2 fruit fly cellular contexts compared by ENCODE assay signal in genomic region chr3L:12296073-12296527, dm6.
TF ChIP-seq lines count a peak whose summit lies in the region.

CG4328 (minus strand) TSS chr3L:12296123.

- no peak for TF ChIP-seq CTCF in whole organism, embryonic (GFP tag; optimal IDR thresholded peaks at IDR 0.05; lab: Kevin White, UChicago)

TF ChIP-seq in whole organism, adult, 20 proteins besides CTCF, POLR2A, EP300 and RAD21:
- TF ChIP-seq cnc (optimal IDR thresholded peaks at IDR 0.05; lab: Kevin White, UChicago) (no peak), pad (GFP tag; optimal IDR thresholded peaks at IDR 0.05; lab: Kevin White, UChicago) (peak; percentile 60), Clk (GFP tag; optimal IDR thresholded peaks at IDR 0.05; lab: Kevin White, UChicago) (no peak)
TF ChIP-seq in whole organism, adult: peak in this region for 1.

TF ChIP-seq in whole organism, embryonic, 481 proteins besides CTCF, POLR2A, EP300 and RAD21:
- TF ChIP-seq caup (GFP tag; optimal IDR thresholded peaks at IDR 0.05; lab: Kevin White, UChicago; ENCODE audit: severe bottlenecking), result no peak
- no peak for TF ChIP-seq gcm (GFP tag; optimal IDR thresholded peaks at IDR 0.05; lab: Kevin White, UChicago)
- no peak for TF ChIP-seq slp2 (GFP tag; optimal IDR thresholded peaks at IDR 0.05; lab: Kevin White, UChicago)
- peak; percentile 7 for TF ChIP-seq abd-A (tag; optimal IDR thresholded peaks at IDR 0.05; lab: Kevin White, UChicago)
- TF ChIP-seq ewg (GFP tag; optimal IDR thresholded peaks at IDR 0.05; lab: Kevin White, UChicago), result peak; percentile 66
- TF ChIP-seq Trl (optimal IDR thresholded peaks at IDR 0.05; lab: Kevin White, UChicago), result peak in 1 of 2 experiments; percentile 11
- no peak for TF ChIP-seq Trl (GFP tag; optimal IDR thresholded peaks at IDR 0.05; lab: Kevin White, UChicago)
- TF ChIP-seq Nf-YB (GFP tag; optimal IDR thresholded peaks at IDR 0.05; lab: Kevin White, UChicago), result peak; percentile 86
- 0 out of 2 replicates have a peak, but pooled peaks have one; percentile 29 for TF ChIP-seq CG4360 (GFP tag; IDR thresholded peaks at IDR 0.05; lab: Robert Waterston, UW)
- no peak for TF ChIP-seq fd96Cb (tag; optimal IDR thresholded peaks at IDR 0.05; lab: Kevin White, UChicago)
- no peak for TF ChIP-seq CG7786 (GFP tag; optimal IDR thresholded peaks at IDR 0.05; lab: Kevin White, UChicago)
- no peak for TF ChIP-seq CG31224 (GFP tag; IDR thresholded peaks at IDR 0.05; lab: Robert Waterston, UW)
- no peak for TF ChIP-seq ken (GFP tag; IDR thresholded peaks at IDR 0.05; lab: Robert Waterston, UW)
- TF ChIP-seq CG9437 (GFP tag; optimal IDR thresholded peaks at IDR 0.05; lab: Kevin White, UChicago), result no peak
- no peak for TF ChIP-seq Lhr (GFP tag; optimal IDR thresholded peaks at IDR 0.05; lab: Kevin White, UChicago)
- no peak for TF ChIP-seq Hmx (GFP tag; optimal IDR thresholded peaks at IDR 0.05; lab: Kevin White, UChicago)
- no peak for TF ChIP-seq nmo (GFP tag; optimal IDR thresholded peaks at IDR 0.05; lab: Kevin White, UChicago)
- peak; percentile 90 for TF ChIP-seq Nf-YC (tag; optimal IDR thresholded peaks at IDR 0.05; lab: Kevin White, UChicago)
- TF ChIP-seq sens-2 (GFP tag; IDR thresholded peaks at IDR 0.05; lab: Robert Waterston, UW), result no peak
